Fruit fly (Drosophila melanogaster) whole organism, embryonic: ENCODE data around the gene Rilpl.

Experiments
- Asciz ChIP-seq: fragments of 200-800 bp; sonication (Bioruptor generic); optimal IDR thresholded peaks from 2 replicates; lab custom pipeline; 2017; ENCODE audit warnings: missing biosample characterization, mild to moderate bottlenecking, missing genetic modification characterization, missing genetic modification reagents
- Atf3 ChIP-seq: fragments of 200-800 bp; sonication (Bioruptor generic); optimal IDR thresholded peaks from 3 replicates; lab custom pipeline; 2016; ENCODE audit warnings: missing biosample characterization, missing genetic modification characterization
- B-H2 ChIP-seq: fragments of 200-800 bp; sonication (Bioruptor generic); optimal IDR thresholded peaks from 2 replicates; lab custom pipeline; 2018; ENCODE audit warnings: missing biosample characterization, mild to moderate bottlenecking, missing genetic modification characterization
- Bdp1 ChIP-seq: fragments of 200-800 bp; sonication (Bioruptor generic); optimal IDR thresholded peaks from 3 replicates; lab custom pipeline; 2016; ENCODE audit warnings: missing biosample characterization, missing genetic modification characterization
- Blimp-1 ChIP-seq: fragments of 200-800 bp; sonication (Bioruptor generic); optimal IDR thresholded peaks from 3 replicates; lab custom pipeline; 2018; ENCODE audit warnings: missing biosample characterization, missing genetic modification characterization, mild to moderate bottlenecking, moderate library complexity, missing genetic modification reagents
- CG11696 ChIP-seq: fragments of 200-800 bp; sonication (Bioruptor generic); IDR thresholded peaks from 2 replicates; pipeline ENCODE4 v1.3.6; 2022; ENCODE audit warnings: missing biosample characterization, missing genetic modification characterization
- CG11723 ChIP-seq: fragments of 200-800 bp; sonication (Bioruptor generic); optimal IDR thresholded peaks from 2 replicates; lab custom pipeline; 2017; ENCODE audit warnings: missing biosample characterization, mild to moderate bottlenecking, missing genetic modification characterization
- CG12104 ChIP-seq: fragments of 200-800 bp; sonication (Bioruptor generic); optimal IDR thresholded peaks from 3 replicates; lab custom pipeline; 2016; ENCODE audit warnings: missing biosample characterization, missing genetic modification characterization
- CG14050 ChIP-seq: fragments of 200-800 bp; sonication (Bioruptor generic); IDR thresholded peaks from 3 replicates; pipeline ENCODE4 v1.3.6; 2022; ENCODE audit warnings: missing biosample characterization, missing genetic modification characterization
- CG15073 ChIP-seq: fragments of 200-800 bp; sonication (Bioruptor generic); optimal IDR thresholded peaks from 2 replicates; lab custom pipeline; 2016; ENCODE audit warnings: missing biosample characterization, missing genetic modification characterization
- CG16779 ChIP-seq: fragments of 200-800 bp; sonication (Bioruptor generic); IDR thresholded peaks from 2 replicates; pipeline ENCODE4 v1.3.6; 2022; ENCODE audit warnings: missing biosample characterization, missing genetic modification characterization
- CG18476 ChIP-seq: fragments of 200-800 bp; sonication (Bioruptor generic); optimal IDR thresholded peaks from 2 replicates; lab custom pipeline; 2016; ENCODE audit warnings: missing biosample characterization, mild to moderate bottlenecking, missing genetic modification characterization
- CG3065 ChIP-seq: fragments of 200-800 bp; sonication (Bioruptor generic); optimal IDR thresholded peaks from 2 replicates; lab custom pipeline; 2016; ENCODE audit warnings: missing biosample characterization, missing genetic modification characterization
- CG3726 ChIP-seq: fragments of 200-800 bp; sonication (Bioruptor generic); IDR thresholded peaks from 3 replicates; pipeline ENCODE4, ENCODE4 v1.3.6; 2022; ENCODE audit warnings: missing biosample characterization, missing genetic modification characterization
- CG42726 ChIP-seq: fragments of 200-800 bp; sonication (Bioruptor generic); IDR thresholded peaks from 2 replicates; pipeline ENCODE4 v1.3.6; 2022; ENCODE audit warnings: missing biosample characterization, missing genetic modification characterization; ENCODE audit not compliant: partially characterized antibody
- CG4404 ChIP-seq: fragments of 200-800 bp; sonication (Bioruptor generic); IDR thresholded peaks from 2 replicates; pipeline ENCODE4 v1.3.6; 2022; ENCODE audit warnings: missing biosample characterization, missing genetic modification characterization
- CG4820 ChIP-seq: fragments of 200-800 bp; sonication (Bioruptor generic); optimal IDR thresholded peaks from 3 replicates; lab custom pipeline; 2016; ENCODE audit warnings: missing biosample characterization, missing genetic modification characterization
- CG5180 ChIP-seq: fragments of 200-800 bp; sonication (Bioruptor generic); optimal IDR thresholded peaks from 3 replicates; lab custom pipeline; 2017; ENCODE audit warnings: missing biosample characterization, missing genetic modification characterization, mild to moderate bottlenecking, moderate library complexity, missing genetic modification reagents
- CG5245 ChIP-seq: fragments of 200-800 bp; sonication (Bioruptor generic); optimal IDR thresholded peaks from 3 replicates; lab custom pipeline; 2016; ENCODE audit warnings: missing biosample characterization, missing genetic modification characterization
- CG6272 ChIP-seq: fragments of 200-800 bp; sonication (Bioruptor generic); IDR thresholded peaks from 2 replicates; pipeline ENCODE4 v1.3.6; 2022; ENCODE audit warnings: missing biosample characterization, missing genetic modification characterization
- CG7839 ChIP-seq: fragments of 200-800 bp; sonication (Bioruptor generic); optimal IDR thresholded peaks from 3 replicates; lab custom pipeline; 2018; ENCODE audit warnings: missing biosample characterization, mild to moderate bottlenecking, missing genetic modification characterization, moderate library complexity
- CG8944 ChIP-seq: fragments of 200-800 bp; sonication (Bioruptor generic); optimal IDR thresholded peaks from 3 replicates; lab custom pipeline; 2016; ENCODE audit warnings: missing biosample characterization, missing genetic modification characterization
- CG9215 ChIP-seq: fragments of 200-800 bp; sonication (Bioruptor generic); IDR thresholded peaks from 2 replicates; pipeline ENCODE4 v1.3.6; 2022; ENCODE audit warnings: missing biosample characterization, missing genetic modification characterization
- Camta ChIP-seq: fragments of 200-800 bp; sonication (Bioruptor generic); optimal IDR thresholded peaks from 2 replicates; lab custom pipeline; 2016; ENCODE audit warnings: missing biosample characterization, missing genetic modification characterization
- D19A ChIP-seq: fragments of 200-800 bp; optimal IDR thresholded peaks from 3 replicates; lab custom pipeline; 2019; ENCODE audit warnings: missing biosample characterization, mild to moderate bottlenecking, missing genetic modification characterization, moderate library complexity
- Deaf1 ChIP-seq: fragments of 200-800 bp; optimal IDR thresholded peaks from 3 replicates; lab custom pipeline; 2019; ENCODE audit warnings: missing biosample characterization, mild to moderate bottlenecking, missing genetic modification characterization, moderate library complexity
- Doc3 ChIP-seq: fragments of 200-800 bp; sonication (Bioruptor generic); IDR thresholded peaks from 3 replicates; pipeline ENCODE4 v1.3.6; 2022; ENCODE audit warnings: missing biosample characterization, missing genetic modification characterization; ENCODE audit not compliant: partially characterized antibody
- Dp ChIP-seq: fragments of 200-800 bp; sonication (Bioruptor generic); optimal IDR thresholded peaks from 2 replicates; lab custom pipeline; 2018; ENCODE audit warnings: missing biosample characterization, mild to moderate bottlenecking, missing genetic modification characterization, moderate library complexity
- Elba2 ChIP-seq: fragments of 200-800 bp; sonication (Bioruptor generic); optimal IDR thresholded peaks from 3 replicates; lab custom pipeline; 2016; ENCODE audit warnings: missing biosample characterization, missing genetic modification characterization
- HLH3B ChIP-seq: fragments of 200-800 bp; sonication (Bioruptor generic); IDR thresholded peaks from 2 replicates; pipeline ENCODE4 v1.3.6; 2022; ENCODE audit warnings: missing biosample characterization, missing genetic modification characterization
- Hsf ChIP-seq: fragments of 200-800 bp; sonication (Bioruptor generic); optimal IDR thresholded peaks from 3 replicates; lab custom pipeline; 2016; ENCODE audit warnings: missing biosample characterization, missing genetic modification characterization
- Mes4 ChIP-seq: fragments of 200-800 bp; sonication (Bioruptor generic); optimal IDR thresholded peaks from 2 replicates; lab custom pipeline; 2016; ENCODE audit warnings: missing biosample characterization, missing genetic modification characterization
- Poxn ChIP-seq: fragments of 200-800 bp; sonication (Bioruptor generic); IDR thresholded peaks from 2 replicates; pipeline ENCODE4 v1.3.6; 2022; ENCODE audit warnings: missing biosample characterization, missing genetic modification characterization
- Trl ChIP-seq, 3 experiments: fragments of >200 bp in 2 of 3; fragments of 200-800 bp in 1 of 3; sonication (Bioruptor generic) in 1 of 3; optimal IDR thresholded peaks; 2 replicates in 1 of 3; 3 replicates in 2 of 3; lab custom pipeline; 2016 to 2017; ENCODE audit warnings: missing biosample characterization in 1 of 3, missing genetic modification characterization in 1 of 3
- ap ChIP-seq: fragments of 200-800 bp; sonication (Bioruptor generic); IDR thresholded peaks from 2 replicates; pipeline ENCODE4 v1.3.6; 2022; ENCODE audit warnings: missing biosample characterization, missing genetic modification characterization
- eve ChIP-seq, 2 experiments: fragments of >200 bp; optimal IDR thresholded peaks; 2 replicates each; lab custom pipeline; 2017; ENCODE audit warnings: missing biosample characterization in 2 of 2, missing genetic modification characterization in 2 of 2
- fd3F ChIP-seq: fragments of 200-800 bp; sonication (Bioruptor generic); optimal IDR thresholded peaks from 2 replicates; lab custom pipeline; 2018; ENCODE audit warnings: missing biosample characterization, mild to moderate bottlenecking, missing genetic modification characterization, moderate library complexity
- fd64A ChIP-seq: fragments of 200-800 bp; sonication (Bioruptor generic); optimal IDR thresholded peaks from 3 replicates; lab custom pipeline; 2018; ENCODE audit warnings: missing biosample characterization, mild to moderate bottlenecking, missing genetic modification characterization
- gfzf ChIP-seq: fragments of 200-800 bp; sonication (Bioruptor generic); optimal IDR thresholded peaks from 2 replicates; lab custom pipeline; 2016; ENCODE audit warnings: missing biosample characterization, mild to moderate bottlenecking, missing genetic modification characterization, moderate library complexity
- lab ChIP-seq: fragments of 200-800 bp; sonication (Bioruptor generic); optimal IDR thresholded peaks from 3 replicates; lab custom pipeline; 2017; ENCODE audit warnings: missing biosample characterization, missing genetic modification characterization, mild to moderate bottlenecking, moderate library complexity, missing genetic modification reagents
- lilli ChIP-seq: fragments of 200-800 bp; sonication (Bioruptor generic); optimal IDR thresholded peaks from 3 replicates; lab custom pipeline; 2016; ENCODE audit warnings: missing biosample characterization, missing genetic modification characterization
- nau ChIP-seq: fragments of 200-800 bp; sonication (Bioruptor generic); optimal IDR thresholded peaks from 3 replicates; lab custom pipeline; 2017; ENCODE audit warnings: missing biosample characterization, mild to moderate bottlenecking, missing genetic modification characterization, missing genetic modification reagents
- onecut ChIP-seq: fragments of 200-800 bp; sonication (Bioruptor generic); IDR thresholded peaks from 2 replicates; pipeline ENCODE4 v1.3.6; 2022; ENCODE audit warnings: missing biosample characterization, missing genetic modification characterization
- rib ChIP-seq: fragments of 200-800 bp; sonication (Bioruptor generic); IDR thresholded peaks from 2 replicates; pipeline ENCODE4 v1.3.6; 2022; ENCODE audit warnings: missing biosample characterization, missing genetic modification characterization
- salm ChIP-seq: fragments of 200-800 bp; sonication (Bioruptor generic); optimal IDR thresholded peaks from 2 replicates; lab custom pipeline; 2018; ENCODE audit warnings: missing biosample characterization, mild to moderate bottlenecking, missing genetic modification characterization
- sna ChIP-seq: fragments of 200-800 bp; sonication (Bioruptor generic); IDR thresholded peaks from 2 replicates; pipeline ENCODE4 v1.3.6; 2022; ENCODE audit warnings: missing biosample characterization, missing genetic modification characterization; ENCODE audit not compliant: partially characterized antibody
- so ChIP-seq: fragments of 200-800 bp; sonication (Bioruptor generic); IDR thresholded peaks from 3 replicates; pipeline ENCODE4 v1.3.6; 2022; ENCODE audit warnings: missing biosample characterization, missing genetic modification characterization
- tna ChIP-seq: fragments of 200-800 bp; sonication (Bioruptor generic); IDR thresholded peaks from 2 replicates; pipeline ENCODE4 v1.3.6; 2022; ENCODE audit warnings: missing biosample characterization, missing genetic modification characterization; ENCODE audit not compliant: partially characterized antibody
- z ChIP-seq: fragments of 200-800 bp; sonication (Bioruptor generic); IDR thresholded peaks from 3 replicates; pipeline ENCODE4 v1.3.6; 2022; ENCODE audit warnings: missing biosample characterization, missing genetic modification characterization

Rilpl gene

dm6 chrX:1398455-1399055 lies 5.7 kb downstream of the Rilpl start (continued):
- TF ChIP-seq CG12104 (peak; percentile 40), Dp (GFP tag; lab: Kevin White, UChicago) (no peak), fd3F (GFP tag; lab: Kevin White, UChicago) (peak; percentile 52), CG15073 (GFP tag; lab: Kevin White, UChicago) (no peak), Hsf (GFP tag; lab: Kevin White, UChicago) (peak; percentile 59), CG3065 (GFP tag; lab: Kevin White, UChicago) (no peak), salm (tag; lab: Kevin White, UChicago) (no peak), so (GFP tag; lab: Robert Waterston, UW) (0 out of 3 replicates have a peak, but pooled peaks have one; percentile 36), z (GFP tag; lab: Robert Waterston, UW) (no peak), tna (GFP tag; lab: Robert Waterston, UW) (no peak), CG6272 (GFP tag; lab: Robert Waterston, UW) (peak; percentile 64), Atf3 (GFP tag; lab: Kevin White, UChicago) (peak; percentile 31), onecut (GFP tag; lab: Robert Waterston, UW) (peak; percentile 45; the same call in 1 of the 2 replicates), fd64A (GFP tag; lab: Kevin White, UChicago) (no peak), CG5245 (GFP tag; lab: Kevin White, UChicago) (no peak), rib (GFP tag; lab: Robert Waterston, UW) (no peak), Trl (optimal IDR thresholded peaks at IDR 0.05; lab: Kevin White, UChicago) (no peak), Trl (GFP tag; optimal IDR thresholded peaks at IDR 0.05; lab: Kevin White, UChicago) (peak; percentile 38), Elba2 (no peak), CG11723 (GFP tag; lab: Kevin White, UChicago) (no peak), CG4404 (GFP tag; lab: Robert Waterston, UW) (peak; percentile 59), CG16779 (GFP tag; lab: Robert Waterston, UW) (no peak), Blimp-1 (GFP tag; lab: Kevin White, UChicago) (no peak), lilli (GFP tag; lab: Kevin White, UChicago) (peak; percentile 73), Doc3 (GFP tag; lab: Robert Waterston, UW) (no peak), B-H2 (GFP tag; lab: Kevin White, UChicago) (no peak), CG3726 (GFP tag; lab: Robert Waterston, UW) (peak; percentile 37; the same call in 1 of the 3 replicates), CG42726 (GFP tag; lab: Robert Waterston, UW) (no peak), Mes4 (GFP tag; lab: Kevin White, UChicago) (no peak), nau (GFP tag; lab: Kevin White, UChicago) (no peak), CG14050 (peak; percentile 32; the same call in 1 of the 3 replicates), CG8944 (peak; percentile 53), CG7839 (tag; lab: Kevin White, UChicago) (peak; percentile 71), CG11696 (GFP tag; lab: Robert Waterston, UW) (peak; percentile 50; the same call in 1 of the 2 replicates), D19A (tag; lab: Kevin White, UChicago) (peak; percentile 36), Asciz (GFP tag; lab: Kevin White, UChicago) (peak; percentile 10), Bdp1 (GFP tag; lab: Kevin White, UChicago) (peak; percentile 50), gfzf (GFP tag; lab: Kevin White, UChicago) (no peak), CG4820 (GFP tag; lab: Kevin White, UChicago) (peak; percentile 63), eve (GFP tag; optimal IDR thresholded peaks at IDR 0.05; lab: Kevin White, UChicago) (no peak), lab (GFP tag; lab: Kevin White, UChicago) (peak; percentile 65), HLH3B (GFP tag; lab: Robert Waterston, UW) (peak; percentile 60), ap (GFP tag; lab: Robert Waterston, UW) (peak; percentile 31; the same call in 1 of the 2 replicates), CG9215 (GFP tag; lab: Robert Waterston, UW) (peak; percentile 74), CG18476 (peak; percentile 33), CG5180 (GFP tag; lab: Kevin White, UChicago) (no peak), Camta (peak; percentile 38), sna (GFP tag; lab: Robert Waterston, UW) (no peak), Deaf1 (tag; lab: Kevin White, UChicago) (no peak), Poxn (GFP tag; lab: Robert Waterston, UW) (0 out of 2 replicates have a peak, but pooled peaks have one; percentile 29)
